Fruit fly (Drosophila melanogaster): Measurements from ENCODE around the gene CG33648.

CG33648 gene

DNA sequence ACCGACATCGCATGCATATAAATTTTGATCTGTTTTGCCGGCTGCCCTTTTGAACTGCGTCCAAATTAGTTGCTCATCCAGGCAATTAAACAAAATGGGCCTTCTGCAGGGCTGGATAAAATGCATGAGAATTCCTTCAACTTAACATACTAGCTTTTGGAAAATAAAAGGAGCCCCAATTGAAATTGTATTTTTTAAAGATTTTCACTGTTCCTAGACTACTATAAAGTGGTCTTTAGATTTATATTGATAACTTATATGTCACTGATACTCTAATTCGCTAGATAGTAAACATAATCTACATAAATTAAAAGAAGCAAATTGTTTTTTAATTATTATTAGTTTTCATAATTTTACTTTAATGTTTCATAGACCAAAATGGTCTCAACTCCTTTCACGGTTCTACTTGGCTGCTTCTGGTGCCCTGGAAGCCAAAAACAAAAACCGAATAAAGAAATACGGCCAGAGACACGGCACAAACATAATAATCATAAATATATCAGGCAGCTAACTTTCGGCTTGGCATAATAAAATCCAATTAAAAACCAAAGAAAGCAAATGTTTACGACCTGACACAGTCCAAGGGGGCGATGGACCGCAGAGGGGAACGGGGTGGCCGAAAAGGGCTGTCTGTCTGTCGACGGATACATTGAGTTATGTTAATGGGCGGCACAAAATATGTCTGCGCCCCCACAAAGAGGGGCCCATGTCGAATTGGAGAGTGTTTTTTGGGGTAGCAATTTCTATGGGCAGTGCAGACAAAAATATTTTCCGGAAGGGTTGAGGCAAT lies 13.5 kb downstream of the CG33648 start (continued):
- TF ChIP-seq pb (GFP tag; optimal IDR thresholded peaks at IDR 0.05) (no peak), CG9609 (GFP tag; optimal IDR thresholded peaks at IDR 0.05) (no peak), Side (GFP tag; optimal IDR thresholded peaks at IDR 0.05) (no peak), Hr3 (GFP tag; optimal IDR thresholded peaks at IDR 0.05) (peak; percentile 33), pan (optimal IDR thresholded peaks at IDR 0.05) (no peak), pan (GFP tag; optimal IDR thresholded peaks at IDR 0.05 in 1 of 2, IDR thresholded peaks at IDR 0.05 in 1 of 2) (no peak), CG6765 (GFP tag; optimal IDR thresholded peaks at IDR 0.05) (no peak), mld (GFP tag; IDR thresholded peaks at IDR 0.05; ENCODE audit: partially characterized antibody) (no peak), CkIIα-i1 (GFP tag; IDR thresholded peaks at IDR 0.05) (no peak), CG2129 (GFP tag; IDR thresholded peaks at IDR 0.05; ENCODE audit: partially characterized antibody) (no peak), tx (GFP tag; optimal IDR thresholded peaks at IDR 0.05) (no peak), zfh2 (GFP tag; optimal IDR thresholded peaks at IDR 0.05) (no peak), mirr (GFP tag; optimal IDR thresholded peaks at IDR 0.05) (peak; percentile 34), CG11085 (GFP tag; IDR thresholded peaks at IDR 0.05) (no peak), CG4360 (GFP tag; IDR thresholded peaks at IDR 0.05) (no peak), en (GFP tag; optimal IDR thresholded peaks at IDR 0.05) (no peak), inv (GFP tag; IDR thresholded peaks at IDR 0.05; ENCODE audit: partially characterized antibody) (no peak), Blimp-1 (GFP tag; optimal IDR thresholded peaks at IDR 0.05) (peak; percentile 49), CG2875 (GFP tag; optimal IDR thresholded peaks at IDR 0.05) (peak; percentile 26), CG11723 (GFP tag; optimal IDR thresholded peaks at IDR 0.05) (no peak), ken (GFP tag; IDR thresholded peaks at IDR 0.05) (0 out of 3 replicates have a peak, but pooled peaks have one; percentile 8), ssp (GFP tag; IDR thresholded peaks at IDR 0.05) (no peak), CG11456 (GFP tag; IDR thresholded peaks at IDR 0.05) (no peak), CG7271 (tag; optimal IDR thresholded peaks at IDR 0.05) (no peak), ind (GFP tag; optimal IDR thresholded peaks at IDR 0.05) (no peak), CG6689 (GFP tag; IDR thresholded peaks at IDR 0.05) (peak; percentile 40; the same call in 1 of the 2 replicates), fd64A (GFP tag; optimal IDR thresholded peaks at IDR 0.05) (no peak), CG5180 (GFP tag; optimal IDR thresholded peaks at IDR 0.05) (peak; percentile 15), Sox100B (GFP tag; optimal IDR thresholded peaks at IDR 0.05) (peak; percentile 71), CG2712 (tag; optimal IDR thresholded peaks at IDR 0.05) (peak; percentile 69), da (GFP tag; optimal IDR thresholded peaks at IDR 0.05) (no peak), CG12659 (GFP tag; optimal IDR thresholded peaks at IDR 0.05) (peak; percentile 31), az2 (GFP tag; optimal IDR thresholded peaks at IDR 0.05) (peak; percentile 3), CG12391 (tag; optimal IDR thresholded peaks at IDR 0.05) (peak; percentile 47), CG1647 (GFP tag; optimal IDR thresholded peaks at IDR 0.05) (no peak), CG15011 (GFP tag; optimal IDR thresholded peaks at IDR 0.05) (no peak), CG13894 (tag; optimal IDR thresholded peaks at IDR 0.05) (no peak), CG4424 (GFP tag; optimal IDR thresholded peaks at IDR 0.05) (peak; percentile 56), CG7745 (tag; optimal IDR thresholded peaks at IDR 0.05) (peak; percentile 21), CG17912 (GFP tag; optimal IDR thresholded peaks at IDR 0.05) (no peak), lola (GFP tag; optimal IDR thresholded peaks at IDR 0.05) (peak in 1 of 3 experiments; percentile 80), CG2678 (tag; optimal IDR thresholded peaks at IDR 0.05) (peak; percentile 66), kay (GFP tag; optimal IDR thresholded peaks at IDR 0.05) (no peak), Bgb (GFP tag; IDR thresholded peaks at IDR 0.05; ENCODE audit: partially characterized antibody) (no peak), CG18262 (tag; optimal IDR thresholded peaks at IDR 0.05) (peak; percentile 83), sr (GFP tag; IDR thresholded peaks at IDR 0.05) (peak; percentile 96), cg (GFP tag; optimal IDR thresholded peaks at IDR 0.05) (no peak), E2f1 (GFP tag; IDR thresholded peaks at IDR 0.05) (no peak), gcm2 (GFP tag; optimal IDR thresholded peaks at IDR 0.05) (no peak), fru (optimal IDR thresholded peaks at IDR 0.05) (no peak)

Data from whole organism, embryonic.